Worm (Caenorhabditis elegans) whole organism, L2 larva: ENCODE measurements around the gene gcc-1.

ENCODE experiments used
- Y55F3AM.14 ChIP-seq: fragments of 200-800 bp; sonication (Bioruptor generic); optimal IDR thresholded peaks from 2 replicates; lab custom pipeline; 2018; ENCODE audit warnings: mild to moderate bottlenecking, missing genetic modification characterization, missing compliant biosample characterization
- lsy-2 ChIP-seq, 2 experiments: fragments of 150-350 bp in 1 of 2; sonication (generic microtip) in 1 of 2; optimal IDR thresholded peaks; 2 replicates each; lab custom pipeline; 2014 to 2017; ENCODE audit warnings: missing biosample characterization in 2 of 2, missing genetic modification characterization in 2 of 2
- mab-5 ChIP-seq: fragments of 150-350 bp; optimal IDR thresholded peaks from 2 replicates; lab custom pipeline; 2014; ENCODE audit warnings: missing biosample characterization, missing genetic modification characterization
- nhr-237 ChIP-seq: fragments of 150-350 bp; optimal IDR thresholded peaks from 2 replicates; lab custom pipeline; 2014; ENCODE audit warnings: missing biosample characterization, missing genetic modification characterization
- unc-39 ChIP-seq: fragments of 150-350 bp; optimal IDR thresholded peaks from 2 replicates; lab custom pipeline; 2014; ENCODE audit warnings: missing biosample characterization, missing genetic modification characterization

DNA sequence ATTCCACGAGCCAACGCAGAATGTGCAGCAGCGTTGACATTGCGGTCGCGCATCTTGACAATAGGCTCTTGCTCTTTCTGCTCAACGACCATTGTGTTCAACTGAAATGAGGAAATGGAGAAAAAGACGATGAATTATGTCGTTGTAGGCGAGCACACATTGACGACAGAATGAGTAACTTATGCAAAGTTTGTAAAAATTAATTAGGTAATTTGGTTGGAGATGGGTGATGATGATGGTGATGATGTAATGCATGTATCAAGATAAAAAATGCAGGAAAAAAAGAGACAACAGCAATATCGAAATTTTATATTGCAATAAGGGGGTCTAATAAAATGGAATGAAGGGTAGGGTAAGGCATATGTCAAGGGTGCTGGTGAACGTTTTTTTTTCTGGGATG is 7.4 kb upstream of the gcc-1 start, which contains the start of gene bbln-1:
- TF ChIP-seq nhr-237 (no peak), Y55F3AM.14 (GFP tag; lab: Kevin White, UChicago) (no peak), lsy-2 (tag; optimal IDR thresholded peaks at IDR 0.05; lab: Kevin White, UChicago) (no peak), mab-5 (tag; lab: Kevin White, UChicago) (no peak), unc-39 (tag; lab: Kevin White, UChicago) (no peak)
